Worm (Caenorhabditis elegans): Measurements from ENCODE around the gene mlc-5.

DNA sequence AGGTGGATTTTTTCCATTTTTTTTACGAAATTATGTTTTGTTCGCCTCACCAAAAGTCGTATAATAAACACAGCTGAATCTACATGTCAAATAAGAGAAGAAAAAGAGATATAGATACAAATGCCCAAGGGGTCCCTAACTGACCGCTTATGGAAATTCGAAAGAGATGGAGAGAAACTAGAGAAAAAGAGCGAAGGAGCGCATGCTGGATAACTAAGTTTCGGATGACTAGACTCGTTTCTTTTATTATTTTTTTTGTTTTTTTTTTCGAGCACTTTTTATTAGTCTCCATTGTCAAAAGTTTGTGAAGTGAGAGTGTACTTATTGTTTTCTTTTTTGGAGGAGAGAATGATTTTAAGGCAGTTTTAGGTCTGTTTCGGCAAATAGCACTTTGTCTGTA is 14.6 kb downstream of the mlc-5 start:
- no peak for TF ChIP-seq him-1 (tag; optimal IDR thresholded peaks at IDR 0.05)
- TF ChIP-seq dao-5 (tag; optimal IDR thresholded peaks at IDR 0.05), result no peak
- TF ChIP-seq W03F9.2 (tag; optimal IDR thresholded peaks at IDR 0.05), result no peak

Measured in whole organism, L4/young adult.